Worm (Caenorhabditis elegans): ENCODE results near the gene cash-1.

cash-1 gene

DNA sequence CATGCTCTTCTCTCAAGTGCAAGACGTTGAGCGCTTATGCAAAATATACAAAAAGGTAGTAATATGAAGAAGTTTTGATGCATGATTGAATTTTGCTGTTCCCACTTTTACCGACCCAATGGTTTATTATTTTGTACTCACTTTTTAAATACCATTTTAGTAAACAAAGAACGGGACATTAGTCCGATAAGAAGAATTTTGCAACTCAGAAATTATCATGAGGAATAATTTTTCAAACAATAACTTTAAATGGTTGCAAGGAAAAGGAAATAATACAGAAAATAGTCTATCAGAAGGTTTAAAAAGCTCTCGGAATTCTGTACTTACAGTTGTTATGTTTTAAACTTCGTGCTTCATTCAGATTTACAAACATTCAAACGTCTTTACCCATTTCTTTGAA is 52.5 kb downstream of the cash-1 start, which contains the start of gene F15H10.9:
Gene F15H10.9, minus strand, starts transcription at position 101 of the 400 bp plus-strand sequence.
- TF ChIP-seq zag-1 (tag; optimal IDR thresholded peaks at IDR 0.05) = no peak
- TF ChIP-seq nhr-77 (tag; optimal IDR thresholded peaks at IDR 0.05) = no peak
- no peak for TF ChIP-seq fos-1 (tag; optimal IDR thresholded peaks at IDR 0.05)
- no peak for TF ChIP-seq egl-27 (tag; optimal IDR thresholded peaks at IDR 0.05)
- TF ChIP-seq sem-4 (tag; optimal IDR thresholded peaks at IDR 0.05) = no peak
- TF ChIP-seq blmp-1 (tag; optimal IDR thresholded peaks at IDR 0.05; ENCODE audit: insufficient read depth) = no peak
- TF ChIP-seq ama-1 (optimal IDR thresholded peaks at IDR 0.05) = no peak
- TF ChIP-seq nhr-129 (tag; optimal IDR thresholded peaks at IDR 0.05) = no peak
- TF ChIP-seq elt-3 (tag; optimal IDR thresholded peaks at IDR 0.05) = no peak
- TF ChIP-seq dmd-4 (tag; optimal IDR thresholded peaks at IDR 0.05) = no peak
- TF ChIP-seq skn-1 (tag; optimal IDR thresholded peaks at IDR 0.05) = no peak
- TF ChIP-seq elt-1 (tag; optimal IDR thresholded peaks at IDR 0.05) = no peak

Data from whole organism, L2 larva.